Worm (Caenorhabditis elegans): ENCODE measurements around the gene ocam-1.
"Not testable (repeated sequence)": the region's sequence is repeated elsewhere in the genome, so short reads cannot be mapped to it uniquely, and the experiment has no call there.

DNA sequence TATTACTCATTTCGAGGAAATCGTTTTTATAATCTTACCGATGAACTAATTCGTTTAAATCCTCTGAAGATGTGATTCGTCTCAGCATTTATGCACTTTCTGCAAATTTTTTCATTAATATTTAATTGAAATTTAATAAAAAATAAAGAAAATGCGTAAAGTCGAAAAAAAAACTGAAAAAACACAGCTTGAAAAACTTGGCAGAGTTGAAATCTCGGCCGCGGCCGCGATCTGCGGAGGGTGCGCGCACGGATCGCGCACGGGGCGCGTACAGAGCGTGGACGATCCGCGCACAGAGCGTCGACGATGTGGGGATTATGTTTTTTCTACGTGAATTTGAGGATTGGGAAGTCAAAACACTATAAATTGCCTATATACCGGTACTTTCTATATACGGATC is 29.8 kb downstream of the ocam-1 start, which contains the start of gene AH10.4:
- TF ChIP-seq drap-1 (GFP tag; optimal IDR thresholded peaks at IDR 0.05); unc-39 (tag; optimal IDR thresholded peaks at IDR 0.05): not testable (repeated sequence)

All from whole organism, mixed stage, embryonic.